Fruit fly (Drosophila melanogaster) whole organism, wandering third instar larva: ENCODE results near the gene CG14518.

Source experiments
- Abd-B ChIP-seq: fragments of >200 bp; optimal IDR thresholded peaks from 2 replicates; lab custom pipeline; 2017; ENCODE audit warnings: missing biosample characterization, missing genetic modification characterization
- CG9705 ChIP-seq: fragments of 200-800 bp; sonication (Bioruptor generic); optimal IDR thresholded peaks from 2 replicates; lab custom pipeline; 2018; ENCODE audit warnings: missing biosample characterization, mild to moderate bottlenecking, missing genetic modification characterization
- CrebA ChIP-seq: fragments of 200-800 bp; sonication (Bioruptor generic); optimal IDR thresholded peaks from 2 replicates; lab custom pipeline; 2016; ENCODE audit warnings: missing biosample characterization, mild to moderate bottlenecking, missing genetic modification characterization, borderline replicate concordance
- Dfd ChIP-seq: fragments of >200 bp; optimal IDR thresholded peaks from 2 replicates; lab custom pipeline; 2017; ENCODE audit warnings: missing biosample characterization, missing genetic modification characterization
- HLH106 ChIP-seq: fragments of 200-800 bp; optimal IDR thresholded peaks from 3 replicates; lab custom pipeline; 2019; ENCODE audit warnings: missing biosample characterization, mild to moderate bottlenecking, missing genetic modification characterization, moderate library complexity
- Hnf4 ChIP-seq: fragments of 200-800 bp; sonication (Bioruptor generic); optimal IDR thresholded peaks from 2 replicates; lab custom pipeline; 2016; ENCODE audit warnings: missing biosample characterization, mild to moderate bottlenecking, missing genetic modification characterization
- Hr78 ChIP-seq: fragments of >200 bp; optimal IDR thresholded peaks from 2 replicates; lab custom pipeline; 2017; ENCODE audit warnings: missing biosample characterization, missing genetic modification characterization
- Hr83 ChIP-seq: fragments of 200-300 bp; sonication (Bioruptor generic); optimal IDR thresholded peaks from 2 replicates; lab custom pipeline; 2016; ENCODE audit warnings: missing biosample characterization, mild to moderate bottlenecking, missing genetic modification characterization, moderate library complexity; ENCODE audit not compliant: poor library complexity, severe bottlenecking
- Jra ChIP-seq: sonication (Bioruptor generic); optimal IDR thresholded peaks from 2 replicates; lab custom pipeline; 2016; ENCODE audit warnings: missing biosample characterization, missing genetic modification characterization
- Mio ChIP-seq: sonication (Bioruptor generic); optimal IDR thresholded peaks from 2 replicates; lab custom pipeline; 2016; ENCODE audit warnings: missing biosample characterization, missing genetic modification characterization
- Myc ChIP-seq: fragments of >200 bp; optimal IDR thresholded peaks from 2 replicates; lab custom pipeline; 2017
- OdsH ChIP-seq: fragments of 200-800 bp; sonication (Bioruptor generic); optimal IDR thresholded peaks from 2 replicates; lab custom pipeline; 2016; ENCODE audit warnings: missing biosample characterization, mild to moderate bottlenecking, missing genetic modification characterization
- Rel ChIP-seq, 2 experiments: fragments of 200-800 bp; sonication (Bioruptor generic) in 1 of 2; optimal IDR thresholded peaks; 2 replicates in 1 of 2; 3 replicates in 1 of 2; lab custom pipeline; 2016 to 2019; ENCODE audit warnings: mild to moderate bottlenecking in 2 of 2, missing biosample characterization in 2 of 2, missing genetic modification characterization in 2 of 2, moderate library complexity in 1 of 2
- Sp1 ChIP-seq: fragments of 200-800 bp; sonication (Bioruptor generic); optimal IDR thresholded peaks from 3 replicates; lab custom pipeline; 2019; ENCODE audit warnings: missing biosample characterization, mild to moderate bottlenecking, missing genetic modification characterization, moderate library complexity
- Vsx2 ChIP-seq: fragments of 200-300, 225-300 bp; sonication (Bioruptor generic); optimal IDR thresholded peaks from 2 replicates; lab custom pipeline; 2018; ENCODE audit warnings: missing biosample characterization, missing genetic modification characterization; ENCODE audit not compliant: partially characterized antibody
- brk ChIP-seq: fragments of 200-800 bp; sonication (Bioruptor generic); optimal IDR thresholded peaks from 2 replicates; lab custom pipeline; 2016; ENCODE audit warnings: missing biosample characterization, mild to moderate bottlenecking, missing genetic modification characterization
- dl ChIP-seq, 2 experiments: fragments of 175-275, 200-275 bp in 1 of 2; fragments of 200-275 bp in 1 of 2; sonication (Bioruptor generic); optimal IDR thresholded peaks; lab custom pipeline; 2018; ENCODE audit warnings: mild to moderate bottlenecking in 2 of 2, missing biosample characterization in 2 of 2, missing genetic modification characterization in 2 of 2, moderate library complexity in 2 of 2; ENCODE audit not compliant: partially characterized antibody in 2 of 2, insufficient read depth in 1 of 2
- dmrt93B ChIP-seq: fragments of 200-800 bp; sonication (Bioruptor generic); optimal IDR thresholded peaks from 2 replicates; lab custom pipeline; 2018; ENCODE audit warnings: missing biosample characterization, mild to moderate bottlenecking, missing genetic modification characterization
- dsf ChIP-seq: sonication (Bioruptor generic); optimal IDR thresholded peaks from 2 replicates; lab custom pipeline; 2016; ENCODE audit warnings: missing biosample characterization, missing genetic modification characterization, borderline replicate concordance
- ey ChIP-seq: fragments of 200-800 bp; sonication (Bioruptor generic); optimal IDR thresholded peaks from 2 replicates; lab custom pipeline; 2016; ENCODE audit warnings: missing biosample characterization, missing genetic modification characterization
- foxo ChIP-seq, 2 experiments: fragments of 200-800 bp; sonication (Bioruptor generic); optimal IDR thresholded peaks; 2 replicates in 1 of 2; 3 replicates in 1 of 2; lab custom pipeline; 2016 to 2017; ENCODE audit warnings: missing biosample characterization in 2 of 2, missing genetic modification characterization in 2 of 2
- fru ChIP-seq: fragments of 200-800 bp; sonication (Bioruptor generic); optimal IDR thresholded peaks from 3 replicates; lab custom pipeline; 2016; ENCODE audit warnings: missing biosample characterization, mild to moderate bottlenecking, missing genetic modification characterization
- h ChIP-seq: fragments of 200-800 bp; sonication (Bioruptor generic); optimal IDR thresholded peaks from 3 replicates; lab custom pipeline; 2016; ENCODE audit warnings: missing biosample characterization, mild to moderate bottlenecking, missing genetic modification characterization
- jim ChIP-seq: fragments of 175-275, 200-325 bp; sonication (Bioruptor generic); optimal IDR thresholded peaks from 2 replicates; lab custom pipeline; 2016; ENCODE audit warnings: missing biosample characterization, mild to moderate bottlenecking, missing genetic modification characterization
- lola ChIP-seq: fragments of >200 bp; optimal IDR thresholded peaks from 2 replicates; lab custom pipeline; 2017; ENCODE audit warnings: missing biosample characterization, missing genetic modification characterization
- pan ChIP-seq: fragments of >200 bp; optimal IDR thresholded peaks from 2 replicates; lab custom pipeline; 2017
- psq ChIP-seq: fragments of 200-800 bp; sonication (Bioruptor generic); optimal IDR thresholded peaks from 3 replicates; lab custom pipeline; 2017; ENCODE audit warnings: missing biosample characterization, mild to moderate bottlenecking, missing genetic modification characterization, moderate library complexity
- rgr ChIP-seq: fragments of 200-800 bp; sonication (Bioruptor generic); optimal IDR thresholded peaks from 3 replicates; lab custom pipeline; 2016; ENCODE audit warnings: missing biosample characterization, mild to moderate bottlenecking, missing genetic modification characterization
- sage ChIP-seq: fragments of 200-800 bp; sonication (Bioruptor generic); optimal IDR thresholded peaks from 2 replicates; lab custom pipeline; 2016; ENCODE audit warnings: missing biosample characterization, mild to moderate bottlenecking, missing genetic modification characterization
- sv ChIP-seq: fragments of 200-800 bp; sonication (Bioruptor generic); optimal IDR thresholded peaks from 3 replicates; lab custom pipeline; 2016; ENCODE audit warnings: missing biosample characterization, missing genetic modification characterization
- usp ChIP-seq: fragments of >200 bp; optimal IDR thresholded peaks from 2 replicates; lab custom pipeline; 2017; ENCODE audit warnings: missing biosample characterization, missing genetic modification characterization
- woc ChIP-seq: sonication (Bioruptor generic); optimal IDR thresholded peaks from 2 replicates; lab custom pipeline; 2016; ENCODE audit warnings: missing biosample characterization, mild to moderate bottlenecking, missing genetic modification characterization

Gene CG14518

DNA sequence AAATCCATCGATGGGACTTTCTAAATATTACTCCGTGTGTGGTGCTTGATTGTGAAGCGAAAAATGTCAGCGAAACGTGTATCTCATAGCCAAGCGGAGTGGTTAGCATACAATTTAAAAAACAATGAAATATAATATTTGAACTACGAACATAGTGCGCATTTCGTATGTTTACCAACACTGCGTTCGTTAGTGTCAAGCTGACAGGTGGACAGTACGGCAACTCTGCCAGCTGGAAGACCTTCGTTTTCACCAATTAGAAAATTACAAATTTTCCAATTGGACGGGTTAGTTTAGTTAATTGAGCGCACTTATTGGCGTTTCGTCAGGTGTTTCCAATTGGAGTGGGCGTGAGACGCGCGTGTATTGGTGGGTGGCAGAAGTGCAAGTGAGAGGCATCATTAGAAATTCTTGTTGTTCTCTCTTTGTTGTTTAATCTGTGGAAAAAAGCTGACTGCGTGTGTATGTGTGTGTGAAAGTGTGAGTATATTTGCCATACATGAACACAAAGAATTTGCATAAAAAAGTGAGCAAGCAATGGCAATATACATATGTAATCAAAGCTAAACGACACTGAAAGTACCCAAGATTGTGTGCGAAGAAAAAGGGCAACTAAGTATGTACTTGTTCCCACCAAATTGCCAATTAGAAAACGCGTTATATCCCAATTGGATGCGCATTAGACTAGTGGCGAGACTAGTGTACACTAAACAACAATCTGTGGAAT, 15.1 kb downstream of the CG14518 start:
- TF ChIP-seq Hr83 (GFP tag; lab: Kevin White, UChicago) (peak; percentile 43), foxo (GFP tag; optimal IDR thresholded peaks at IDR 0.05; lab: Kevin White, UChicago) (peak in 1 of 2 experiments; percentile 61), ey (GFP tag; lab: Kevin White, UChicago) (peak; percentile 49), rgr (GFP tag; lab: Kevin White, UChicago) (peak; percentile 69), sv (peak; percentile 14), Myc (lab: Kevin White, UChicago) (peak; percentile 5), CG9705 (GFP tag; lab: Kevin White, UChicago) (peak; percentile 3), h (GFP tag; lab: Kevin White, UChicago) (peak; percentile 64), Sp1 (GFP tag; lab: Kevin White, UChicago) (peak; percentile 28), fru (GFP tag; lab: Kevin White, UChicago) (peak; percentile 53), Hnf4 (peak; percentile 56), woc (GFP tag; lab: Kevin White, UChicago) (no peak), Jra (GFP tag; lab: Kevin White, UChicago) (peak; percentile 52), Hr78 (GFP tag; lab: Kevin White, UChicago) (no peak), Mio (GFP tag; lab: Kevin White, UChicago) (no peak), Abd-B (GFP tag; lab: Kevin White, UChicago) (no peak)

DNA sequence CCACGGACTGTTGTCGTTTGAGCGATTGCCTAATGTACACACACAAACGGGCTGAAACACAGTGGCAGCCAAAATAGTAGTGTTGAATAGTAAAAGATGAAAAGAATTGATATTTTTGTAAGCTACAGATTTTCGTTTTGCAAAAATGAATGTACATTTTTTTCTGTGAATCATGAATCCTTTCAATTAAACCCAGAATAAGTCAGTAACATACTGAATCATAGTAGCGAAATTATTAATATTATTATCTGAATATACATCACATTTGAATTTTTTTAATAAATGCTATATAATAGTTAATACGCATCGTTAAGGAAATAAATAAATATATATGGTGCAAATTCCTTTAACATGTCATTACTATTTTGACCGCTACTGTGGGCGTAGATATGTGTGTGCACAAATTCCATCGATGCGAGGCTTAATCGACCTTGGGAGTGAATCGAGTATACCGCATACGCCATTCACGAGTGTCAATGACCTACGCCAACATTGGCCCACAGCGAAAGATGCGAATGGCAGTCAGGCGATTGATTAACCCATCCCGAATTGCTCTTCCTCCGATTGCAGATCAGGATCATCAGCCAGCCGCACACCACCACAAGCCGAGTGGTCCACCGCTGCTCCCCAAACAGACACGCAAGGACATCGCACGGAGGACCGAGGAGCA, 15.9 kb downstream of the CG14518 start:
- TF ChIP-seq Vsx2 (no peak), Myc (lab: Kevin White, UChicago) (no peak), psq (GFP tag; lab: Kevin White, UChicago) (peak; percentile 34), dmrt93B (GFP tag; lab: Kevin White, UChicago) (no peak), sv (peak; percentile 41), OdsH (GFP tag; lab: Kevin White, UChicago) (peak; percentile 13), fru (GFP tag; lab: Kevin White, UChicago) (no peak), jim (no peak), woc (GFP tag; lab: Kevin White, UChicago) (no peak)

- no peak for TF ChIP-seq CrebA (GFP tag; lab: Kevin White, UChicago)
- no peak for TF ChIP-seq HLH106
- TF ChIP-seq sage (GFP tag; lab: Kevin White, UChicago) = peak; percentile 36
Measured at dm6 chr3R:29049055-29049722, 24.4 kb downstream of the CG14518 start, which contains the start of gene CG11837. CG11837 (plus strand) TSS chr3R:29049493.

DNA sequence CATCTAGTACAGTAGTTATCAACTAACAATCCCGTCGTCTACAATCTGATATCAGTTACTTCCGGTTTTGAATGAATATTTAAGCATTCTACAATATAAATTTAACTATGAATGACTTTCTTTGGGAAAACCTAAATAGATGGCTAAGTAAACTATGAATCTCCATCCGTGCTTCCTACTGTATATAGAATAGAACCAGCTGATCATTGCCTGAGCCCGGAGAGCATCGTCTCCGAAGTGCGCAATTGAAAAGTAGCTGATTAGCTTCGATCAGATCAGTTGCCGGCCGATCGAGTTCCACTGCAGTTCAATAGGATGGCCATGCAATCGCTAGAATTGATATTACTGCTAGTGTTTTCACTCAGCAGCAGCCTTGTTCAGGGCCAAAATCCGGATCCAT, 26.0 kb downstream of the CG14518 start, which contains the start of gene CG11841:
Gene CG11841 (plus strand): TSS at position 301 of the 400 bp plus-strand sequence.
- TF ChIP-seq dmrt93B (GFP tag; lab: Kevin White, UChicago) = no peak
- no peak for TF ChIP-seq sage (GFP tag; lab: Kevin White, UChicago)
- TF ChIP-seq dl (GFP tag; optimal IDR thresholded peaks at IDR 0.05; lab: Kevin White, UChicago; ENCODE audit: insufficient read depth in 1 of 2, partially characterized antibody in 2 of 2) = no peak

DNA sequence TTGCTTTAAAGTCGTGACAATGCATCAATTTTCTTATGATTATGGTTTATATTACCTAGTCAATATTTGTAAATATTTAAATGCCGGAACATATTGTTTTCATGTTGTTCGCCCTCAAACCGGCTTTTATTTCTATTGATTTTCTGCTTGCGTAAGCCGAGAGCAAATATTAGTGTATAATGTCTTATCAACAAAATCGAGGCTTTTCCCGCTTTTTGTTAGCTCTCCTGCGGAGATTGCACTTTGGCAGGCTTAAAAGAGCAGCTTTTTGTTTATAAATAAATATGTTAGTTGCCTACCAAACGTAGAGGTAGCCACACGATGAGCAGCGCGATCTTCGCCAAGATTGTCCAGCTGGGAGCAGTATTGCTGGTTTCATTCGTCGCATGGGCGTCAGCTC, 27.6 kb downstream of the CG14518 start, which contains the start of gene CG11842:
Gene CG11842 (plus strand): TSS at position 301 of the 400 bp plus-strand sequence.
- TF ChIP-seq sv (no peak), foxo (GFP tag; optimal IDR thresholded peaks at IDR 0.05; lab: Kevin White, UChicago) (no peak), Hr78 (GFP tag; lab: Kevin White, UChicago) (no peak), HLH106 (no peak), psq (GFP tag; lab: Kevin White, UChicago) (no peak), jim (no peak), pan (lab: Kevin White, UChicago) (no peak), usp (GFP tag; lab: Kevin White, UChicago) (no peak), dl (GFP tag; optimal IDR thresholded peaks at IDR 0.05; lab: Kevin White, UChicago; ENCODE audit: insufficient read depth in 1 of 2, partially characterized antibody in 2 of 2) (no peak), Rel (GFP tag; optimal IDR thresholded peaks at IDR 0.05; lab: Kevin White, UChicago) (no peak), Rel (tag; optimal IDR thresholded peaks at IDR 0.05; lab: Kevin White, UChicago) (no peak), lola (GFP tag; lab: Kevin White, UChicago) (no peak), CG9705 (GFP tag; lab: Kevin White, UChicago) (no peak), dsf (GFP tag; lab: Kevin White, UChicago) (no peak), Dfd (GFP tag; lab: Kevin White, UChicago) (no peak), Abd-B (GFP tag; lab: Kevin White, UChicago) (no peak), Hnf4 (no peak), Jra (GFP tag; lab: Kevin White, UChicago) (no peak), fru (GFP tag; lab: Kevin White, UChicago) (no peak), brk (GFP tag; lab: Kevin White, UChicago) (no peak), Mio (GFP tag; lab: Kevin White, UChicago) (no peak)
- TF ChIP-seq, all 38 proteins: peak for 0
